Worm (Caenorhabditis elegans): ENCODE results near the gene mrps-21.

- TF ChIP-seq chd-7 (tag; optimal IDR thresholded peaks at IDR 0.05) (no peak), dpl-1 (GFP tag; optimal IDR thresholded peaks at IDR 0.05) (no peak), rcor-1 (GFP tag; IDR thresholded peaks at IDR 0.05) (no peak), unc-62 (GFP tag; optimal IDR thresholded peaks at IDR 0.05) (no peak), Y53G8AR.9 (GFP tag; conservative IDR thresholded peaks at IDR 0.05) (no peak), let-607 (tag; optimal IDR thresholded peaks at IDR 0.05) (no peak), lir-1 (GFP tag; conservative IDR thresholded peaks at IDR 0.05) (no peak), rpc-1 (optimal IDR thresholded peaks at IDR 0.05) (no peak), rpc-1 (tag; optimal IDR thresholded peaks at IDR 0.05) (no peak), mcd-1 (GFP tag; IDR thresholded peaks at IDR 0.05) (no peak), ceh-58 (GFP tag; IDR thresholded peaks at IDR 0.05) (no peak), pha-4 (tag; optimal IDR thresholded peaks at IDR 0.05) (no peak), attf-3 (GFP tag; conservative IDR thresholded peaks at IDR 0.05) (no peak), repo-1 (tag; optimal IDR thresholded peaks at IDR 0.05) (no peak), ama-1 (optimal IDR thresholded peaks at IDR 0.05) (no peak), ama-1 (GFP tag; optimal IDR thresholded peaks at IDR 0.05) (no peak)
Observed at ce11 chrIV:4649460-4649859, 9.9 kb downstream of the mrps-21 start, which contains the start of gene F29B9.7.
